Worm (Caenorhabditis elegans): Measurements from ENCODE around the gene T24C2.5.

- TF ChIP-seq sox-2 (GFP tag; IDR thresholded peaks at IDR 0.05) (no peak), fkh-10 (GFP tag; optimal IDR thresholded peaks at IDR 0.05) (no peak), pax-1 (tag; optimal IDR thresholded peaks at IDR 0.05) (no peak), che-1 (tag; optimal IDR thresholded peaks at IDR 0.05) (no peak), tbx-2 (tag; optimal IDR thresholded peaks at IDR 0.05) (no peak), fkh-6 (tag; optimal IDR thresholded peaks at IDR 0.05) (no peak), lim-6 (tag; optimal IDR thresholded peaks at IDR 0.05) (no peak), dmd-4 (tag; optimal IDR thresholded peaks at IDR 0.05; ENCODE audit: borderline replicate concordance) (no peak)
Observed at ce11 chrX:14581429-14581828, 47.2 kb downstream of the T24C2.5 start, which contains the start of gene sym-1.
